Worm (Caenorhabditis elegans) whole organism, late embryonic: ENCODE data around the gene W06E11.1.

Source experiments
- C38D4.7 ChIP-seq: fragments of 200-800 bp; sonication (Bioruptor generic); optimal IDR thresholded peaks from 2 replicates; lab custom pipeline; 2018; ENCODE audit warnings: mild to moderate bottlenecking, missing genetic modification characterization, moderate library complexity, missing compliant biosample characterization
- F13H6.1 ChIP-seq: sonication (generic microtip); optimal IDR thresholded peaks from 2 replicates; lab custom pipeline; 2016; ENCODE audit warnings: missing genetic modification characterization, missing compliant biosample characterization
- K09A11.1 ChIP-seq: sonication (generic microtip); optimal IDR thresholded peaks from 2 replicates; lab custom pipeline; 2017; ENCODE audit warnings: antibody characterized with exemption, mild to moderate bottlenecking, missing genetic modification characterization, missing compliant biosample characterization; ENCODE audit not compliant: insufficient read depth
- T23F11.4 ChIP-seq: fragments of 200-800 bp; sonication (Bioruptor generic); optimal IDR thresholded peaks from 2 replicates; lab custom pipeline; 2018; ENCODE audit warnings: mild to moderate bottlenecking, missing genetic modification characterization, missing compliant biosample characterization
- Y22D7AL.16 ChIP-seq: sonication (generic microtip); optimal IDR thresholded peaks from 2 replicates; lab custom pipeline; 2016; ENCODE audit warnings: missing genetic modification characterization, missing compliant biosample characterization
- ahr-1 ChIP-seq: sonication (generic microtip); optimal IDR thresholded peaks from 2 replicates; lab custom pipeline; 2016; ENCODE audit warnings: missing genetic modification characterization, missing compliant biosample characterization
- ceh-18 ChIP-seq: sonication (generic microtip); optimal IDR thresholded peaks from 2 replicates; lab custom pipeline; 2016; ENCODE audit warnings: missing genetic modification characterization, missing compliant biosample characterization
- ceh-22 ChIP-seq: sonication (generic microtip); optimal IDR thresholded peaks from 2 replicates; lab custom pipeline; 2017; ENCODE audit warnings: missing biosample characterization, missing genetic modification characterization
- ceh-24 ChIP-seq: sonication (generic microtip); optimal IDR thresholded peaks from 2 replicates; lab custom pipeline; 2016; ENCODE audit warnings: mild to moderate bottlenecking, missing genetic modification characterization, missing compliant biosample characterization
- ceh-45 ChIP-seq: fragments of 200-800 bp; sonication (Bioruptor generic); IDR thresholded peaks from 2 replicates; pipeline ENCODE4 v1.3.6; 2022; ENCODE audit warnings: missing genetic modification reagents, missing genetic modification characterization, missing compliant biosample characterization
- ceh-9 ChIP-seq: sonication (generic microtip); optimal IDR thresholded peaks from 2 replicates; lab custom pipeline; 2016; ENCODE audit warnings: mild to moderate bottlenecking, missing genetic modification characterization, inconsistent platforms, missing compliant biosample characterization
- che-1 ChIP-seq: sonication (generic microtip); optimal IDR thresholded peaks from 2 replicates; lab custom pipeline; 2016; ENCODE audit warnings: mild to moderate bottlenecking, missing genetic modification characterization, missing compliant biosample characterization
- dmd-4 ChIP-seq: sonication (generic microtip); optimal IDR thresholded peaks from 2 replicates; lab custom pipeline; 2016; ENCODE audit warnings: borderline replicate concordance, missing genetic modification characterization, missing compliant biosample characterization
- dve-1 ChIP-seq: sonication (generic microtip); optimal IDR thresholded peaks from 2 replicates; lab custom pipeline; 2017; ENCODE audit warnings: antibody characterized with exemption, mild to moderate bottlenecking, missing genetic modification characterization, missing compliant biosample characterization
- elt-2 ChIP-seq: sonication (generic microtip); optimal IDR thresholded peaks from 2 replicates; lab custom pipeline; 2016; ENCODE audit warnings: missing genetic modification reagents, missing genetic modification characterization, missing compliant biosample characterization
- ets-4 ChIP-seq: sonication (generic microtip); optimal IDR thresholded peaks from 2 replicates; lab custom pipeline; 2016; ENCODE audit warnings: missing genetic modification characterization, missing compliant biosample characterization
- fkh-10 ChIP-seq: fragments of 150-350 bp; optimal IDR thresholded peaks from 2 replicates; lab custom pipeline; 2014; ENCODE audit warnings: missing biosample characterization, missing genetic modification reagents, missing genetic modification characterization
- fkh-6 ChIP-seq: sonication (generic microtip); optimal IDR thresholded peaks from 2 replicates; lab custom pipeline; 2016; ENCODE audit warnings: missing genetic modification characterization, missing compliant biosample characterization
- npax-4 ChIP-seq: sonication (generic microtip); optimal IDR thresholded peaks from 2 replicates; lab custom pipeline; 2016; ENCODE audit warnings: missing genetic modification characterization, missing compliant biosample characterization
- pag-3 ChIP-seq: sonication (generic microtip); optimal IDR thresholded peaks from 2 replicates; lab custom pipeline; 2016; ENCODE audit warnings: missing compliant biosample characterization, missing genetic modification characterization, borderline replicate concordance
- pha-2 ChIP-seq: sonication (generic microtip); optimal IDR thresholded peaks from 2 replicates; lab custom pipeline; 2017; ENCODE audit warnings: mild to moderate bottlenecking, missing genetic modification characterization, missing compliant biosample characterization
- pha-4 ChIP-seq: fragments of 150-350 bp; optimal IDR thresholded peaks from 2 replicates; lab custom pipeline; 2018; ENCODE audit warnings: missing biosample characterization, missing genetic modification reagents, missing genetic modification characterization
- sox-4 ChIP-seq: sonication (generic microtip); optimal IDR thresholded peaks from 2 replicates; lab custom pipeline; 2017; ENCODE audit warnings: mild to moderate bottlenecking, missing genetic modification characterization, inconsistent platforms, missing compliant biosample characterization
- tbx-2 ChIP-seq: sonication (generic microtip); optimal IDR thresholded peaks from 2 replicates; lab custom pipeline; 2016; ENCODE audit warnings: missing genetic modification characterization, missing compliant biosample characterization
- unc-3 ChIP-seq, 2 experiments: fragments of 200-800 bp in 1 of 2; sonication (Bioruptor generic) in 1 of 2; sonication (generic microtip) in 1 of 2; conservative IDR thresholded peaks in 1 of 2; optimal IDR thresholded peaks in 1 of 2; 2 replicates each; pipeline versions ENCODE4 v1.3.6 to Lab custom; 2016 to 2022; ENCODE audit warnings: missing compliant biosample characterization in 2 of 2, missing genetic modification characterization in 2 of 2, missing genetic modification reagents in 1 of 2
- unc-42 ChIP-seq: sonication (generic microtip); optimal IDR thresholded peaks from 2 replicates; lab custom pipeline; 2016; ENCODE audit warnings: missing genotype, missing genetic modification characterization, missing compliant biosample characterization
- unc-86 ChIP-seq: sonication (generic microtip); optimal IDR thresholded peaks from 2 replicates; lab custom pipeline; 2016; ENCODE audit warnings: missing genetic modification characterization, missing compliant biosample characterization

W06E11.1 gene

DNA sequence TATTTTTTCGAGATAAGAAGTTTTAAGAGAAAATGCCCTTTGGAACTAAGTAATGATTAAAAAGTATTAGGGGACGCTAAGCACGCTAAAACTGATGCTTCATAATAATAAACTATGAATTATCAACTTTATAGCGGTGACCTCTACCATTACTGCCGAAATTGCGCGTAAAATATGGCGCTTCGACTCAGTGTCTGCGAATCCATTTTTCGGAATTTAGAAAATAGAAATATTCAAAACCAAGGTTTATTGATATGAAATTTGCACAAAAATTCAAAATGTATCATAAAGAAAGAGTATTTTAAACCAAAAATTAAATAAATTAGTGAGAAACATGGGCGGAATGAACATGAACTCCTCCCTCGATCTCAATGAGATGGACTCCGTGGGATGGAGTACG, 42.6 kb upstream of the W06E11.1 start:
- TF ChIP-seq ceh-22 (no peak), F13H6.1 (tag; lab: Kevin White, UChicago) (no peak), dmd-4 (tag; lab: Kevin White, UChicago) (no peak), ets-4 (no peak), pha-2 (tag; lab: Kevin White, UChicago) (no peak), unc-86 (tag; lab: Kevin White, UChicago) (no peak), K09A11.1 (tag; lab: Kevin White, UChicago) (no peak), fkh-6 (tag; lab: Kevin White, UChicago) (no peak), tbx-2 (tag; lab: Kevin White, UChicago) (no peak), che-1 (no peak), elt-2 (tag; lab: Kevin White, UChicago) (no peak)

DNA sequence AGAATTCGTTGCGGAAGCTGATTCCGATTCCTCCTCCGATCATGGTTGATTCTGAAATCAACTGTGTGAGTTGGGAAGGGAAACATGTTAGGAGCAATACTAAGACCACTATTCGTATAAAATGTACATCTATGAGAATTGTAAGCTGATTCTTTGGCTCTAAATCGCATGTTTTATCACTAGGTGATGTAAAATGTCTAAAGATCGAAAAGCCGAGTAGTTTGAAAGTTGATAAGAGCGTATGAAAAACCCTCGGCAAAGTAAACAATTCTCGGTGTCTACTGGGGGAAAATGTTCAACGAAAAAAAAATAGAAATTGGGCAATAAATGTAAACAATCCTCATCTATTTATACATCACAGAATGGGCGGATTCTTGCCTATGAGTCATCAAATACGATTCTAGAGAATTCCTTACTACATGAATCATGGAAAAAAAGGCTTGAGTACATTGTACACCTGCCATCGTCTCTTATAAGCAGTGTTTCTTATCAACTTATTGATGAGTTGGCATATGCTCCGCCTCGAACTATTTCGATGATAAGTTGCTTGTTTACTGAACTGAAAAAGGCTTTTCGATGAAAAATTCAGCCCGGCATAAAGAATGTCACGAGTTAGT, 41.4 kb upstream of the W06E11.1 start, which contains the start of gene lec-6:
TSS of gene lec-6 (minus strand) at position 51 of the 617 bp plus-strand sequence.
- TF ChIP-seq ceh-24 (no peak), elt-2 (tag; lab: Kevin White, UChicago) (peak; percentile 55)

DNA sequence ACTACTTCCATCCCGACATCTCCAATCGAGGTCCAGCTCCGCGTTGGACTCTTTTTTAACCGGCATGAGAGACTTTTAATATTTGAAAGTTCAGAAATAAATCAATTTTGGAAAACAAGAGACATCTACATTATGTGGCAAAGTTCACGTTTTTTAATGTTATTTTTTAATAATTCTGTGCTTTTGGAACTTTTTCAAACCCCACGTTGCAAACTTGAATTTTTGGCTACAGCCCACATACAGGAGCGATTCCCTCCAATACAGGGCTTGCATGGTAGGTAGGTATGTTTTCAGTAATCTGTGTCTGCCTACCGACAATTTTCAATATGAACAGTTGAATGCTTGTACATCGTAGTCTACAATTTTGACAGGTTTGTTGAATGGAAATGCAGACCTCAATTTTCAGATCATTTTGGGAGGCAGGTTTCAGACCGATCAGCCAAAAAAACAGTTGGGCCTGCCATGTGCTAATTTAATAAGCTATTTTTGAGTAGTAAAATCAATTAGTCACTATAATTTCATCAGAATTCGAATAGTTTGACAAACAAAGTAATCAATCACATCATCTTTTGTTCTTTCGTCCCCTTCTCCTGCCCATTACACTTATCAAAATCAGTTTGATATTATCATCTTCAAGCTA, 36.3 kb upstream of the W06E11.1 start, which contains the start of the genes Y55B1AR.4 and ttr-7:
TSS of gene Y55B1AR.4 (minus strand) at position 101 of the 640 bp plus-strand sequence.
TSS of gene ttr-7 (plus strand) at position 590 of the 640 bp plus-strand sequence.
- TF ChIP-seq dmd-4 (tag; lab: Kevin White, UChicago) (no peak), unc-86 (tag; lab: Kevin White, UChicago) (no peak), npax-4 (tag; lab: Kevin White, UChicago) (no peak), ceh-18 (no peak), F13H6.1 (tag; lab: Kevin White, UChicago) (no peak), fkh-10 (GFP tag; lab: Kevin White, UChicago) (no peak), pag-3 (no peak)

DNA sequence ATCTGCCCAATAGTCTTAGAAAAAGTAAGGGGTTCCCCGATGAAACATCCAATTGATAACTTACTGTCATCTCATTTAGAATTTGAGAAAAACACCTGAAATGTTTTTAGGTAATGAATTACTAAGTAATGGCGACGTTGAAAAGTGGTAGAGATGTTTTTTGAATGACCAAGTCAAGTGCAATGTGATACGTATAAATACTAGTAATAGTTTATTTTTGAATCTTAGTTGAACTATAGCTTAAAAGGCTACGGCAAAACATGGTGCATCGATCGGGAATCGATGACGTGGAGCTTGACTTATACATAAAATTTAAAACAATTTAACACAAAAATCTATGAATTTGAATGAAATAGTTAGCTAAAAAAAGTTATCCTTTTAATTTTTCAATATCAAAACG, 32.3 kb upstream of the W06E11.1 start, which contains the start of gene best-17:
TSS of gene best-17 (minus strand) at position 101 of the 400 bp plus-strand sequence.
- TF ChIP-seq unc-3 (GFP tag; conservative IDR thresholded peaks at IDR 0.05; lab: Robert Waterston, UW) (no peak), unc-3 (tag; optimal IDR thresholded peaks at IDR 0.05; lab: Kevin White, UChicago) (no peak), Y22D7AL.16 (tag; lab: Kevin White, UChicago) (no peak), pag-3 (no peak), ahr-1 (tag; lab: Kevin White, UChicago) (no peak), C38D4.7 (GFP tag; lab: Kevin White, UChicago) (no peak), dve-1 (tag; lab: Kevin White, UChicago) (no peak), pha-4 (tag; lab: Kevin White, UChicago) (no peak), ceh-45 (GFP tag; lab: Robert Waterston, UW) (no peak), sox-4 (tag; lab: Kevin White, UChicago) (no peak), ets-4 (no peak), npax-4 (tag; lab: Kevin White, UChicago) (no peak)
- TF ChIP-seq, all 69 proteins: peak for 0

DNA sequence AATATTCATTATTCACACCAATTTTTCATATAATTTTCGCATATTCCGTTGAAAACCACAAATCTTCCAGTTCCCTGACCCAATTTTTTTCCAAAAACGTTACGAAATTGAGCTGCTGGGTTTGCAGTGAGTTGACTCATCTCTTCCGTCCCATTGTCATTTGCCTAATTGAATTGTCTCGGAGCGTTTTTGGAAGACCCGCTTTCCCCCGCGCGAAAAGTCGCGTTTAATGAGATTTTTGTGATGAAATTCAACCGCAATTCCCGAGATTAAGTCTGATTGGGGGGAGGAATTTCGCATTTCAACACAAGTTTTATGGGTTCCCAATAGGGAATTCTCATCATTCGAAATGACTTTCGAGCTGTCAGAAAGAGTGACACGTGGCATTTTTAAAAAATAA, 30.0 kb upstream of the W06E11.1 start:
- TF ChIP-seq unc-42 (tag; lab: Kevin White, UChicago): peak; percentile 96
- no peak for TF ChIP-seq T23F11.4 (GFP tag; lab: Kevin White, UChicago)

DNA sequence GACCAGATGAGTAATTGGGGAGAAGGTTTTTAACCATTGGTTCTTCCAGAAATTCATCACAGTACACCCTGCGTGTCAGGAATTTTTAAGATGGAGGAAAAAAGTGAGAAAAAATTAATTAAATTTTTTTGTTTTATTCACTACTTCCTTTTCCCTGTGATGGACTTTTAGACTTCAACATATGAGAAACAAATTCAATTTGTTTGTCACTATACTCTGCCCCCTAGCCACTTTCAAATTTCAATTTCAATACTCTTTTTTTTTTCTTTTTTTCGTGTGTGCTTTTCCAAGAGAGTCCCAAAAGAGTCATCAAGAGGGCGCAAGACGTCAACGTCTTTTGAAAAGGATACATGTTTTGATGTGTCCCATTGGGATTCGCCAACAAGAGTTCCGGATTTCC, 29.1 kb upstream of the W06E11.1 start:
- TF ChIP-seq ceh-9 (no peak), unc-42 (tag; lab: Kevin White, UChicago) (peak; percentile 77)
